Worm (Caenorhabditis elegans): ENCODE measurements around the gene T24H10.1.
A peak's percentile ranks its signal among the peaks of the same experiment; 100 is the strongest.
"Not testable (repeated sequence)": the region's sequence is repeated elsewhere in the genome, so short reads cannot be mapped to it uniquely, and the experiment has no call there.

Gene T24H10.1

ce11 chrII:9102623-9103022 is 3.5 kb downstream of the T24H10.1 start (continued):
- TF ChIP-seq hmg-20 (GFP tag; IDR thresholded peaks at IDR 0.05), result peak; percentile 69
- TF ChIP-seq hmg-1.2 (GFP tag; IDR thresholded peaks at IDR 0.05), result peak; percentile 58
- peak; percentile 93; the same call in 1 of the 2 replicates for TF ChIP-seq ceh-58 (GFP tag; IDR thresholded peaks at IDR 0.05)
- TF ChIP-seq ekl-4 (GFP tag; IDR thresholded peaks at IDR 0.05), result peak; percentile 73
- not testable (repeated sequence) for TF ChIP-seq rpc-1 (optimal IDR thresholded peaks at IDR 0.05)
- peak; percentile 41 for TF ChIP-seq rpc-1 (tag; optimal IDR thresholded peaks at IDR 0.05)
- peak; percentile 87 for TF ChIP-seq egl-18 (GFP tag; IDR thresholded peaks at IDR 0.05)

- TF ChIP-seq let-607 (tag; optimal IDR thresholded peaks at IDR 0.05) (no peak), pbrm-1 (GFP tag; IDR thresholded peaks at IDR 0.05) (no peak), attf-3 (GFP tag; conservative IDR thresholded peaks at IDR 0.05) (no peak), hlh-26 (GFP tag; conservative IDR thresholded peaks at IDR 0.05) (no peak), ztf-25 (GFP tag; IDR thresholded peaks at IDR 0.05) (no peak), chd-7 (tag; optimal IDR thresholded peaks at IDR 0.05) (no peak), Y67H2A.10 (GFP tag; conservative IDR thresholded peaks at IDR 0.05) (no peak), ztf-6 (GFP tag; IDR thresholded peaks at IDR 0.05) (no peak), tbx-9 (tag; optimal IDR thresholded peaks at IDR 0.05; ENCODE audit: borderline replicate concordance) (no peak), lsl-1 (GFP tag; optimal IDR thresholded peaks at IDR 0.05) (no peak), nhr-80 (tag; optimal IDR thresholded peaks at IDR 0.05) (no peak), hrde-1 (tag; optimal IDR thresholded peaks at IDR 0.05; ENCODE audit: borderline replicate concordance) (no peak), unc-62 (GFP tag; optimal IDR thresholded peaks at IDR 0.05) (no peak), B0261.1 (tag; optimal IDR thresholded peaks at IDR 0.05) (no peak)
Measured at ce11 chrII:9107095-9107769, 8.1 kb downstream of the T24H10.1 start, which contains the start of gene dyrb-1. Gene dyrb-1 (minus strand): TSS chrII:9107145.

ce11 chrII:9108443-9108842 is 9.3 kb downstream of the T24H10.1 start, which contains the start of gene dnj-23:
Gene dnj-23 (minus strand): TSS chrII:9108600.
- TF ChIP-seq efl-1 (GFP tag; optimal IDR thresholded peaks at IDR 0.05), result peak; percentile 53
- peak; percentile 51; the same call in 1 of the 2 replicates for TF ChIP-seq cebp-1 (GFP tag; IDR thresholded peaks at IDR 0.05)
- TF ChIP-seq cebp-1 (tag; optimal IDR thresholded peaks at IDR 0.05), result peak; percentile 69
- TF ChIP-seq lin-35 (GFP tag; optimal IDR thresholded peaks at IDR 0.05), result peak in 1 of 3 experiments; percentile 38
- no peak for TF ChIP-seq mel-28 (tag; optimal IDR thresholded peaks at IDR 0.05; ENCODE audit: borderline replicate concordance)
- no peak for TF ChIP-seq attf-5 (GFP tag; optimal IDR thresholded peaks at IDR 0.05)
- TF ChIP-seq pha-4 (tag; optimal IDR thresholded peaks at IDR 0.05), result peak; percentile 5
- TF ChIP-seq ceh-40 (GFP tag; IDR thresholded peaks at IDR 0.05), result no peak
- TF ChIP-seq lin-54 (GFP tag; optimal IDR thresholded peaks at IDR 0.05), result peak; percentile 6
- no peak for TF ChIP-seq lir-1 (GFP tag; conservative IDR thresholded peaks at IDR 0.05)
- TF ChIP-seq bed-1 (GFP tag; IDR thresholded peaks at IDR 0.05), result no peak
- no peak for TF ChIP-seq madf-6 (GFP tag; IDR thresholded peaks at IDR 0.05)

- peak; percentile 77 for TF ChIP-seq lsl-1 (GFP tag; optimal IDR thresholded peaks at IDR 0.05)
- TF ChIP-seq aptf-2 (GFP tag; conservative IDR thresholded peaks at IDR 0.05), result no peak
- no peak for TF ChIP-seq C17E4.6 (GFP tag; IDR thresholded peaks at IDR 0.05)
- no peak for TF ChIP-seq cebp-1 (GFP tag; IDR thresholded peaks at IDR 0.05)
- peak; percentile 43 for TF ChIP-seq cebp-1 (tag; optimal IDR thresholded peaks at IDR 0.05)
- peak; percentile 64 for TF ChIP-seq madf-8 (GFP tag; conservative IDR thresholded peaks at IDR 0.05)
- TF ChIP-seq madf-10 (tag; optimal IDR thresholded peaks at IDR 0.05), result no peak
- TF ChIP-seq mcd-1 (GFP tag; IDR thresholded peaks at IDR 0.05), result no peak
- 0 out of 2 replicates have a peak, but pooled peaks have one; percentile 8 for TF ChIP-seq D2030.7 (GFP tag; IDR thresholded peaks at IDR 0.05)
- TF ChIP-seq him-1 (tag; optimal IDR thresholded peaks at IDR 0.05), result no peak
- TF ChIP-seq dpl-1 (GFP tag; optimal IDR thresholded peaks at IDR 0.05), result no peak
- no peak for TF ChIP-seq ztf-28 (GFP tag; IDR thresholded peaks at IDR 0.05)
- TF ChIP-seq efl-1 (GFP tag; optimal IDR thresholded peaks at IDR 0.05), result no peak
- no peak for TF ChIP-seq attf-3 (GFP tag; conservative IDR thresholded peaks at IDR 0.05)
- TF ChIP-seq ceh-79 (tag; optimal IDR thresholded peaks at IDR 0.05), result no peak
Measured at ce11 chrII:9108905-9109551, 9.9 kb downstream of the T24H10.1 start, which contains the start of gene T24H10.4. Gene T24H10.4 (plus strand): TSS chrII:9109534.

Data from whole organism, young adult.